Fruit fly (Drosophila melanogaster) whole organism, larva: ENCODE data around the gene AspRS-m.
A peak's percentile ranks its signal among the peaks of the same experiment; 100 is the strongest.

Experiments used
- noc ChIP-seq: fragments of 200-800 bp; sonication (Bioruptor generic); optimal IDR thresholded peaks from 3 replicates; lab custom pipeline; 2019; ENCODE audit warnings: missing biosample characterization, mild to moderate bottlenecking, missing genetic modification characterization, moderate library complexity

AspRS-m gene

dm6 chr2L:16826872-16827506 lies at the start of gene AspRS-m:
AspRS-m (plus strand) TSS chr2L:16827078.
- TF ChIP-seq noc, result no peak

dm6 chr2L:16787548-16787947 lies 39.3 kb upstream of the AspRS-m start:
- no peak for TF ChIP-seq noc

dm6 chr2L:16788885-16789284 lies 38.0 kb upstream of the AspRS-m start:
- no peak for TF ChIP-seq noc

- no peak for TF ChIP-seq noc
Measured at dm6 chr2L:16789880-16790279, 37.0 kb upstream of the AspRS-m start.

dm6 chr2L:16790671-16791270 lies 36.1 kb upstream of the AspRS-m start, which contains the start of gene Cyt-b5-r:
Cyt-b5-r (minus strand) TSS chr2L:16790721.
- peak; percentile 16 for TF ChIP-seq noc

dm6 chr2L:16791345-16791744 lies 35.5 kb upstream of the AspRS-m start, which contains the start of gene CG17928:
CG17928 (plus strand) TSS chr2L:16791568.
- no peak for TF ChIP-seq noc

- no peak for TF ChIP-seq noc
Measured at dm6 chr2L:16793970-16794369, 32.9 kb upstream of the AspRS-m start, which contains the start of gene Ugt37C2. Ugt37C2 (plus strand) TSS chr2L:16794211.

- no peak for TF ChIP-seq noc
Measured at dm6 chr2L:16796104-16796645, 30.7 kb upstream of the AspRS-m start, which contains the start of gene Ugt37E1. Ugt37E1 (plus strand) TSS chr2L:16796595.

- peak; percentile 25 for TF ChIP-seq noc
Measured at dm6 chr2L:16798705-16799104, 28.2 kb upstream of the AspRS-m start, which contains the start of gene Ugt37D1. Ugt37D1 (plus strand) TSS chr2L:16799025.

- no peak for TF ChIP-seq noc
Measured at dm6 chr2L:16799496-16799895, 27.4 kb upstream of the AspRS-m start.

- TF ChIP-seq noc, result no peak
Measured at dm6 chr2L:16801578-16802152, 25.2 kb upstream of the AspRS-m start.

dm6 chr2L:16803638-16804037 lies 23.2 kb upstream of the AspRS-m start:
- no peak for TF ChIP-seq noc

dm6 chr2L:16804376-16804934 lies 22.4 kb upstream of the AspRS-m start, which contains the start of gene CG13272:
CG13272 (plus strand) TSS chr2L:16804884.
- no peak for TF ChIP-seq noc

- no peak for TF ChIP-seq noc
Measured at dm6 chr2L:16808752-16809151, 18.1 kb upstream of the AspRS-m start.

dm6 chr2L:16815989-16816749 lies 10.7 kb upstream of the AspRS-m start, which contains the start of gene mdy:
mdy (plus strand) TSS chr2L:16816660.
- TF ChIP-seq noc, result no peak

dm6 chr2L:16816750-16817087 lies 10.2 kb upstream of the AspRS-m start:
- TF ChIP-seq noc, result no peak
